Worm (Caenorhabditis elegans) whole organism, early embryonic: Measurements from ENCODE around the gene F55B11.3.

Experiments used
- B0310.2 ChIP-seq: sonication (generic microtip); optimal IDR thresholded peaks from 2 replicates; lab custom pipeline; 2016; ENCODE audit warnings: mild to moderate bottlenecking, missing genetic modification characterization, missing compliant biosample characterization
- F13C5.2 ChIP-seq: sonication (generic microtip); optimal IDR thresholded peaks from 2 replicates; lab custom pipeline; 2017; ENCODE audit warnings: mild to moderate bottlenecking, missing genetic modification characterization, inconsistent platforms, missing compliant biosample characterization
- aly-1 ChIP-seq: sonication (generic microtip); optimal IDR thresholded peaks from 2 replicates; lab custom pipeline; 2016; ENCODE audit warnings: missing genetic modification characterization, missing compliant biosample characterization
- ama-1 ChIP-seq: fragments of 150-350 bp; optimal IDR thresholded peaks from 2 replicates; lab custom pipeline; 2014
- ceh-13 ChIP-seq: fragments of 200-800 bp; sonication (Bioruptor generic); optimal IDR thresholded peaks from 2 replicates; lab custom pipeline; 2018; ENCODE audit warnings: mild to moderate bottlenecking, missing genetic modification characterization, missing compliant biosample characterization
- ceh-36 ChIP-seq: sonication (generic microtip); optimal IDR thresholded peaks from 2 replicates; lab custom pipeline; 2016; ENCODE audit warnings: missing genetic modification characterization, inconsistent platforms, missing compliant biosample characterization
- ets-7 ChIP-seq: sonication (generic microtip); optimal IDR thresholded peaks from 2 replicates; lab custom pipeline; 2016; ENCODE audit warnings: missing genotype, missing genetic modification characterization, missing compliant biosample characterization
- flt-1 ChIP-seq: fragments of 200-800 bp; sonication (Bioruptor generic); IDR thresholded peaks from 2 replicates; pipeline ENCODE4 v1.3.6; 2022; ENCODE audit warnings: missing genetic modification characterization, missing compliant biosample characterization
- hmbx-1 ChIP-seq: sonication (generic microtip); optimal IDR thresholded peaks from 2 replicates; lab custom pipeline; 2016; ENCODE audit warnings: mild to moderate bottlenecking, missing genetic modification characterization, missing compliant biosample characterization
- hmg-4 ChIP-seq: fragments of 200-800 bp; sonication (Bioruptor generic); optimal IDR thresholded peaks from 2 replicates; lab custom pipeline; 2018; ENCODE audit warnings: mild to moderate bottlenecking, missing genetic modification characterization, missing compliant biosample characterization
- hnd-1 ChIP-seq: sonication (generic microtip); optimal IDR thresholded peaks from 2 replicates; lab custom pipeline; 2016; ENCODE audit warnings: missing genetic modification characterization, missing compliant biosample characterization
- pes-1 ChIP-seq: fragments of 200-800 bp; sonication (Bioruptor generic); IDR thresholded peaks from 2 replicates; pipeline ENCODE4 v1.3.6; 2022; ENCODE audit warnings: missing genetic modification reagents, missing genetic modification characterization, missing compliant biosample characterization
- scrt-1 ChIP-seq: fragments of 200-800 bp; sonication (Bioruptor generic); IDR thresholded peaks from 2 replicates; pipeline ENCODE4 v1.3.6; 2022; ENCODE audit warnings: missing genetic modification characterization, missing compliant biosample characterization
- sea-1 ChIP-seq: fragments of 200-800 bp; sonication (Bioruptor generic); conservative IDR thresholded peaks from 2 replicates; pipeline ENCODE4 v1.3.6; 2022; ENCODE audit warnings: missing genetic modification characterization, missing compliant biosample characterization
- tbx-11 ChIP-seq: fragments of 200-800 bp; sonication (Bioruptor generic); IDR thresholded peaks from 2 replicates; pipeline ENCODE4 v1.3.6; 2022; ENCODE audit warnings: missing genetic modification characterization, missing compliant biosample characterization
- tbx-37 ChIP-seq: fragments of 200-800 bp; sonication (Bioruptor generic); conservative IDR thresholded peaks from 2 replicates; pipeline ENCODE4 v1.3.6; 2022; ENCODE audit warnings: missing genetic modification reagents, missing genetic modification characterization, missing compliant biosample characterization
- tra-4 ChIP-seq: sonication (generic microtip); optimal IDR thresholded peaks from 2 replicates; lab custom pipeline; 2017; ENCODE audit warnings: missing genetic modification characterization, missing compliant biosample characterization

F55B11.3 gene

ce11 chrIV:14408569-14408968 lies 15.9 kb upstream of the F55B11.3 start:
- no peak for TF ChIP-seq F13C5.2 (tag; lab: Kevin White, UChicago)
- TF ChIP-seq tbx-11 (GFP tag; lab: Robert Waterston, UW), result no peak
- TF ChIP-seq ceh-36 (tag; lab: Kevin White, UChicago), result no peak
- TF ChIP-seq hmg-4, result no peak
- TF ChIP-seq tra-4 (tag; lab: Kevin White, UChicago), result no peak
- no peak for TF ChIP-seq ceh-13 (GFP tag; lab: Kevin White, UChicago)
- no peak for TF ChIP-seq sea-1 (GFP tag; lab: Robert Waterston, UW)
- no peak for TF ChIP-seq hmbx-1 (tag; lab: Kevin White, UChicago)
- TF ChIP-seq B0310.2 (tag; lab: Kevin White, UChicago), result no peak
- TF ChIP-seq pes-1 (GFP tag; lab: Robert Waterston, UW), result no peak
- no peak for TF ChIP-seq scrt-1 (GFP tag; lab: Robert Waterston, UW)
- no peak for TF ChIP-seq ama-1 (lab: Kevin White, UChicago)
- TF ChIP-seq aly-1 (tag; lab: Kevin White, UChicago), result no peak
- no peak for TF ChIP-seq ets-7 (tag; lab: Kevin White, UChicago)

DNA sequence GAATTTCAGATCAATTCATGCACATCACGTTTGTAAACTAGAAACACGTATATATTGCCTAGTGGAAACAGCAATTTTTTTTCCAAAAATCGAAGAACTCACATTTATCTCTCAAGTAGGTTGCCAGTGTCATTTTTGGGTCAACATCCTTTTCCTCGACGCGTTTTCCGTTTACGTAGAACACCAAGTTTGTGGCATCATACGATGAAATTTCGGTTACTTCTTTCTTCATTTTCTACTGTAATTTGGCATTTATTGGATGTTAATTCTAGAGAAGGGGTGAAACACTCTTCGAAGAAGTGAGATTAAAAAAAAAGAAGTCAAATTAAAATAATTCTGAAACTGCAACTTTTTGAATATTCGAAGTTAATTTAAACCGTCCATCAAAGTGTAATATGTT lies 11.8 kb upstream of the F55B11.3 start, which contains the start of gene xdh-1:
TSS of gene xdh-1 (minus strand) at position 240 of the 400 bp plus-strand sequence.
- TF ChIP-seq hmg-4 (no peak), ets-7 (tag; lab: Kevin White, UChicago) (no peak), B0310.2 (tag; lab: Kevin White, UChicago) (no peak), tra-4 (tag; lab: Kevin White, UChicago) (no peak), aly-1 (tag; lab: Kevin White, UChicago) (no peak), ceh-36 (tag; lab: Kevin White, UChicago) (no peak), hmbx-1 (tag; lab: Kevin White, UChicago) (no peak), flt-1 (GFP tag; lab: Robert Waterston, UW) (no peak), scrt-1 (GFP tag; lab: Robert Waterston, UW) (no peak)

- TF ChIP-seq aly-1 (tag; lab: Kevin White, UChicago) (no peak), flt-1 (GFP tag; lab: Robert Waterston, UW) (no peak), pes-1 (GFP tag; lab: Robert Waterston, UW) (no peak), tbx-11 (GFP tag; lab: Robert Waterston, UW) (no peak), ceh-36 (tag; lab: Kevin White, UChicago) (no peak), sea-1 (GFP tag; lab: Robert Waterston, UW) (no peak), F13C5.2 (tag; lab: Kevin White, UChicago) (no peak), ceh-13 (GFP tag; lab: Kevin White, UChicago) (no peak), tra-4 (tag; lab: Kevin White, UChicago) (no peak), hmg-4 (no peak), scrt-1 (GFP tag; lab: Robert Waterston, UW) (no peak)
Measured at ce11 chrIV:14413386-14413785, 11.1 kb upstream of the F55B11.3 start.

ce11 chrIV:14414200-14414599 lies 10.3 kb upstream of the F55B11.3 start:
- no peak for TF ChIP-seq tbx-37
- TF ChIP-seq hmbx-1 (tag; lab: Kevin White, UChicago), result no peak
- TF ChIP-seq aly-1 (tag; lab: Kevin White, UChicago), result no peak
- no peak for TF ChIP-seq tbx-11 (GFP tag; lab: Robert Waterston, UW)
- TF ChIP-seq B0310.2 (tag; lab: Kevin White, UChicago), result no peak
- TF ChIP-seq ets-7 (tag; lab: Kevin White, UChicago), result no peak
- no peak for TF ChIP-seq ama-1 (lab: Kevin White, UChicago)
- TF ChIP-seq tra-4 (tag; lab: Kevin White, UChicago), result no peak
- TF ChIP-seq hnd-1 (tag; lab: Kevin White, UChicago), result no peak
- no peak for TF ChIP-seq hmg-4
- TF ChIP-seq flt-1 (GFP tag; lab: Robert Waterston, UW), result no peak
- TF ChIP-seq ceh-13 (GFP tag; lab: Kevin White, UChicago), result no peak
- TF ChIP-seq sea-1 (GFP tag; lab: Robert Waterston, UW), result no peak
- no peak for TF ChIP-seq ceh-36 (tag; lab: Kevin White, UChicago)
- TF ChIP-seq scrt-1 (GFP tag; lab: Robert Waterston, UW), result no peak
- no peak for TF ChIP-seq F13C5.2 (tag; lab: Kevin White, UChicago)

- TF ChIP-seq flt-1 (GFP tag; lab: Robert Waterston, UW), result no peak
- no peak for TF ChIP-seq pes-1 (GFP tag; lab: Robert Waterston, UW)
- no peak for TF ChIP-seq hmg-4
- no peak for TF ChIP-seq ama-1 (lab: Kevin White, UChicago)
- TF ChIP-seq scrt-1 (GFP tag; lab: Robert Waterston, UW), result no peak
- no peak for TF ChIP-seq F13C5.2 (tag; lab: Kevin White, UChicago)
- TF ChIP-seq hnd-1 (tag; lab: Kevin White, UChicago), result no peak
- TF ChIP-seq tbx-11 (GFP tag; lab: Robert Waterston, UW), result no peak
- TF ChIP-seq tra-4 (tag; lab: Kevin White, UChicago), result no peak
- TF ChIP-seq aly-1 (tag; lab: Kevin White, UChicago), result no peak
- TF ChIP-seq ets-7 (tag; lab: Kevin White, UChicago), result no peak
- TF ChIP-seq sea-1 (GFP tag; lab: Robert Waterston, UW), result no peak
- no peak for TF ChIP-seq ceh-13 (GFP tag; lab: Kevin White, UChicago)
- TF ChIP-seq hmbx-1 (tag; lab: Kevin White, UChicago), result no peak
Measured at ce11 chrIV:14417128-14417527, 7.4 kb upstream of the F55B11.3 start, which contains the start of gene F55B11.6. TSS of gene F55B11.6 (minus strand) at chrIV:14417228.

- TF ChIP-seq tbx-11 (GFP tag; lab: Robert Waterston, UW) (no peak), ceh-13 (GFP tag; lab: Kevin White, UChicago) (no peak), ceh-36 (tag; lab: Kevin White, UChicago) (no peak), flt-1 (GFP tag; lab: Robert Waterston, UW) (no peak), ets-7 (tag; lab: Kevin White, UChicago) (no peak), B0310.2 (tag; lab: Kevin White, UChicago) (no peak), hnd-1 (tag; lab: Kevin White, UChicago) (no peak), sea-1 (GFP tag; lab: Robert Waterston, UW) (no peak), hmbx-1 (tag; lab: Kevin White, UChicago) (no peak), scrt-1 (GFP tag; lab: Robert Waterston, UW) (no peak), tra-4 (tag; lab: Kevin White, UChicago) (no peak), tbx-37 (no peak)
Measured at ce11 chrIV:14421938-14422337, 2.6 kb upstream of the F55B11.3 start, which contains the start of gene F55B11.7. TSS of gene F55B11.7 (minus strand) at chrIV:14422038.
